Fruit fly (Drosophila melanogaster): ENCODE measurements around the gene Polr3C.

Polr3C gene

dm6 chr3R:12422379-12422975, 37.7 kb upstream of the Polr3C start, which contains the start of the genes Scgbeta and CG17202 (continued):
- TF ChIP-seq CHES-1-like (GFP tag; optimal IDR thresholded peaks at IDR 0.05) = peak; percentile 21
- TF ChIP-seq Optix (GFP tag; IDR thresholded peaks at IDR 0.05) = no peak
- peak; percentile 23 for TF ChIP-seq Max (GFP tag; optimal IDR thresholded peaks at IDR 0.05)
- no peak for TF ChIP-seq NK7.1 (GFP tag; optimal IDR thresholded peaks at IDR 0.05)
- TF ChIP-seq fu2 (GFP tag; optimal IDR thresholded peaks at IDR 0.05) = peak; percentile 38
- TF ChIP-seq bbx (GFP tag; IDR thresholded peaks at IDR 0.05; ENCODE audit: partially characterized antibody) = no peak
- TF ChIP-seq gro (GFP tag; optimal IDR thresholded peaks at IDR 0.05) = peak; percentile 42
- TF ChIP-seq unpg (GFP tag; optimal IDR thresholded peaks at IDR 0.05) = no peak
- TF ChIP-seq Dp (GFP tag; optimal IDR thresholded peaks at IDR 0.05) = peak; percentile 66

- peak; percentile 44 for TF ChIP-seq Ets65A (GFP tag)
- no peak for TF ChIP-seq scrt (GFP tag; optimal IDR thresholded peaks at IDR 0.05)
- peak; percentile 30 for TF ChIP-seq Med (GFP tag)
- 0 out of 3 replicates have a peak, but pooled peaks have one; percentile 34 for TF ChIP-seq CG6791 (GFP tag; IDR thresholded peaks at IDR 0.05; ENCODE audit: partially characterized antibody)
- peak; percentile 8; the same call in 1 of the 3 replicates for TF ChIP-seq sr (GFP tag; IDR thresholded peaks at IDR 0.05)
- no peak for TF ChIP-seq CG12236 (GFP tag; optimal IDR thresholded peaks at IDR 0.05)
- TF ChIP-seq CG13775 (GFP tag; optimal IDR thresholded peaks at IDR 0.05) = no peak
These were observed 36.2 kb upstream of the Polr3C start for dm6 chr3R:12423997-12424396.

- TF ChIP-seq CG31441 (GFP tag; IDR thresholded peaks at IDR 0.05) (peak; percentile 25; the same call in 1 of the 2 replicates), CG9437 (GFP tag; optimal IDR thresholded peaks at IDR 0.05) (peak; percentile 37), CG8290 (GFP tag; optimal IDR thresholded peaks at IDR 0.05) (peak; percentile 39), CG8290 (tag; optimal IDR thresholded peaks at IDR 0.05) (peak in 1 of 2 experiments; percentile 46), CG10543 (GFP tag; optimal IDR thresholded peaks at IDR 0.05) (peak; percentile 53), Side (GFP tag; optimal IDR thresholded peaks at IDR 0.05) (peak; percentile 32), CG17186 (GFP tag; optimal IDR thresholded peaks at IDR 0.05) (peak; percentile 54), dysf (GFP tag; IDR thresholded peaks at IDR 0.05) (0 out of 3 replicates have a peak, but pooled peaks have one; percentile 7), CG18262 (tag; optimal IDR thresholded peaks at IDR 0.05) (peak; percentile 34), gt (GFP tag; IDR thresholded peaks at IDR 0.05) (no peak), vnd (GFP tag; IDR thresholded peaks at IDR 0.05; ENCODE audit: partially characterized antibody) (peak; percentile 56; the same call in 2 of the 3 replicates), CG9797 (GFP tag; optimal IDR thresholded peaks at IDR 0.05) (peak; percentile 49), hbn (GFP tag; IDR thresholded peaks at IDR 0.05; ENCODE audit: partially characterized antibody) (0 out of 2 replicates have a peak, but pooled peaks have one; percentile 28), HHEX (GFP tag; optimal IDR thresholded peaks at IDR 0.05) (no peak), p53 (GFP tag; optimal IDR thresholded peaks at IDR 0.05) (peak; percentile 14), Elba2 (GFP tag; optimal IDR thresholded peaks at IDR 0.05) (peak; percentile 98), CG6791 (GFP tag; IDR thresholded peaks at IDR 0.05; ENCODE audit: partially characterized antibody) (peak; percentile 55; the same call in 2 of the 3 replicates), HLH54F (GFP tag; optimal IDR thresholded peaks at IDR 0.05) (no peak), tll (GFP tag; optimal IDR thresholded peaks at IDR 0.05) (peak; percentile 40 to 98), CG4820 (GFP tag; optimal IDR thresholded peaks at IDR 0.05) (no peak), NC2β (GFP tag; optimal IDR thresholded peaks at IDR 0.05) (no peak), Trl (optimal IDR thresholded peaks at IDR 0.05) (no peak), Trl (GFP tag; optimal IDR thresholded peaks at IDR 0.05) (peak; percentile 7), trem (tag; optimal IDR thresholded peaks at IDR 0.05) (peak; percentile 28), Dfd (GFP tag; optimal IDR thresholded peaks at IDR 0.05) (peak in 1 of 2 experiments; percentile 30), Ets65A (GFP tag) (peak; percentile 89), en (GFP tag; optimal IDR thresholded peaks at IDR 0.05) (no peak), CG1603 (tag; optimal IDR thresholded peaks at IDR 0.05) (peak; percentile 19), CG6272 (GFP tag; IDR thresholded peaks at IDR 0.05) (no peak), Abd-B (GFP tag; optimal IDR thresholded peaks at IDR 0.05) (peak; percentile 30), CG12391 (tag; optimal IDR thresholded peaks at IDR 0.05) (peak; percentile 20)
These were observed 34.5 kb upstream of the Polr3C start, which contains the start of gene Pp1-87B for dm6 chr3R:12425510-12426309. TSS of gene Pp1-87B (minus strand) at chr3R:12425917.
